Worm (Caenorhabditis elegans) whole organism, midembryonic: ENCODE results near the gene sra-26.

ENCODE experiments used
- T22C8.4 ChIP-seq: fragments of 200-800 bp; sonication (Bioruptor generic); IDR thresholded peaks from 2 replicates; pipeline ENCODE4 v1.3.6; 2022; ENCODE audit warnings: missing genetic modification characterization, missing compliant biosample characterization
- cog-1 ChIP-seq: sonication (generic microtip); optimal IDR thresholded peaks from 2 replicates; lab custom pipeline; 2016; ENCODE audit warnings: missing genetic modification characterization, missing compliant biosample characterization
- flt-1 ChIP-seq: fragments of 200-800 bp; sonication (Bioruptor generic); IDR thresholded peaks from 2 replicates; pipeline ENCODE4 v1.3.6; 2022; ENCODE audit warnings: missing genetic modification characterization, missing compliant biosample characterization
- klf-2 ChIP-seq: fragments of 200-800 bp; sonication (Bioruptor generic); conservative IDR thresholded peaks from 2 replicates; pipeline ENCODE4 v1.3.6; 2022; ENCODE audit warnings: missing genetic modification reagents, missing genetic modification characterization, missing compliant biosample characterization
- med-1 ChIP-seq: sonication (generic microtip); optimal IDR thresholded peaks from 2 replicates; lab custom pipeline; 2017; ENCODE audit warnings: missing genetic modification characterization, mild to moderate bottlenecking, missing compliant biosample characterization, antibody characterized with exemption, missing genetic modification reagents; ENCODE audit not compliant: insufficient read depth
- ref-1 ChIP-seq: fragments of 200-800 bp; sonication (Bioruptor generic); conservative IDR thresholded peaks from 2 replicates; pipeline ENCODE4 v1.3.6; 2022; ENCODE audit warnings: missing genetic modification reagents, missing genetic modification characterization, missing compliant biosample characterization
- tab-1 ChIP-seq: fragments of 200-800 bp; sonication (Bioruptor generic); IDR thresholded peaks from 2 replicates; pipeline ENCODE4 v1.3.6; 2022; ENCODE audit warnings: missing genetic modification characterization, missing compliant biosample characterization
- ztf-23 ChIP-seq: fragments of 200-800 bp; sonication (Bioruptor generic); IDR thresholded peaks from 2 replicates; pipeline ENCODE4 v1.3.6; 2022; ENCODE audit warnings: missing genetic modification reagents, missing genetic modification characterization, missing compliant biosample characterization
- ztf-29 ChIP-seq: fragments of 200-800 bp; sonication (Bioruptor generic); IDR thresholded peaks from 2 replicates; pipeline ENCODE4 v1.3.6; 2022; ENCODE audit warnings: missing genetic modification reagents, missing genetic modification characterization, missing compliant biosample characterization

sra-26 gene

DNA sequence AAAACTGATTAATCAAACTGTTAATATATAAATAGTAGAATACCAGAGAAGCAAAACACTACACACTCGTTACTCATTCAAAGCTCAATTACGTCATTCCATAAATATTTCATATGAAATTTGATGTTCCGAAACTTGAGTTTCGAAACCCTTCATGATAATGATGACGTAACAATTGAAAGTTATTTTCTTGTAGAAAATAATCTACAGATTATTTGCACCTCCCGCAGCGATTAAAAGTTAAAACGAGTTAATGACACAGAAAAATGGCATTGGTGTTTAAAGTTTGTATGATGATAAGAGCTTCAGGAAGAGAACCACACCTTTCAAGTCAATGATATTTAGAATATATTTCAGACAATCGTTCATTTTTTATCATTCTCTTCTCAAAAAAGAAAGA lies 22.3 kb upstream of the sra-26 start, which contains the start of gene H43E16.1:
H43E16.1 (plus strand) TSS at position 375 of the 400 bp plus-strand sequence.
- TF ChIP-seq cog-1 (no peak), ztf-29 (no peak), tab-1 (GFP tag; lab: Robert Waterston, UW) (no peak), klf-2 (GFP tag; lab: Robert Waterston, UW) (no peak), ref-1 (no peak), ztf-23 (GFP tag; lab: Robert Waterston, UW) (no peak), med-1 (GFP tag; lab: Kevin White, UChicago) (no peak), flt-1 (GFP tag; lab: Robert Waterston, UW) (no peak), T22C8.4 (no peak)

DNA sequence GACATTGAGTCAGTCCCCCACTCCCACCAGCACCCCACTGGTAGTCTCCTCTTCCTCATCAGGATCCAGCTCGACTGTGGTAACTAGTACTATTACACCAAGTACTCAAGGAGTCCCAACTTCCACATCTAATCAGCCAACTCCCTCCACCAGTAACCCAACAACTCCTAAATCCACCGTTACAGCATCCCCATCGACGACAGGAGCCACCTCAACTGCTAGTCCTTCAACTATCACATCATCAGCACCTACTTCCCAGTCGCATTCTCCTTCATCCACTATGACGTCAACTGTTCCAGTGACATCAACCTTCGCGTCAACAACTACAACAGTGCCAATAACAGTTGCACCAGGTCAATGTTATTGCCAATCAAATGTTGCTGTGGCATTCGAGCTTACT lies 16.9 kb upstream of the sra-26 start:
- TF ChIP-seq T22C8.4 (no peak), cog-1 (no peak)

DNA sequence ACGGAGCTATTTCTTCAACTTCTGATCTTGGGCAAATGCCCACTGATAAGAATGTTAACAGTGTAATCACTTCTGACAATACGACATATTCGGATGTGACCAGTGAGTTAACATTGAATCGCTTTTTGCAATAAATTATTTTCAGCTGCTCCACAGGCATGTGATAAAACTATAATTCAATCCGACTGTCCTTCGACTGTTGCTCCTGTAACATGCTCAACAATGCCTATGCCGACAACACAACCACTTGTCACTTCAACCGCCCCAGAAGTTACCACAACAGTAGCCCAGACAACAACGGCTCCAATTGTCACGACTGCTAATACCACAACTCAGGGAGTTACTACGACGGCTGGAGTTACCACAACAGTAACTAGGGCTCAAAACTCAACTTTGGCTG lies 15.9 kb upstream of the sra-26 start:
- TF ChIP-seq klf-2 (GFP tag; lab: Robert Waterston, UW): no peak
- TF ChIP-seq ref-1: no peak
- TF ChIP-seq cog-1: no peak
- TF ChIP-seq ztf-29: no peak
- TF ChIP-seq med-1 (GFP tag; lab: Kevin White, UChicago): no peak
- no peak for TF ChIP-seq T22C8.4
- no peak for TF ChIP-seq tab-1 (GFP tag; lab: Robert Waterston, UW)
- no peak for TF ChIP-seq ztf-23 (GFP tag; lab: Robert Waterston, UW)
- no peak for TF ChIP-seq flt-1 (GFP tag; lab: Robert Waterston, UW)

DNA sequence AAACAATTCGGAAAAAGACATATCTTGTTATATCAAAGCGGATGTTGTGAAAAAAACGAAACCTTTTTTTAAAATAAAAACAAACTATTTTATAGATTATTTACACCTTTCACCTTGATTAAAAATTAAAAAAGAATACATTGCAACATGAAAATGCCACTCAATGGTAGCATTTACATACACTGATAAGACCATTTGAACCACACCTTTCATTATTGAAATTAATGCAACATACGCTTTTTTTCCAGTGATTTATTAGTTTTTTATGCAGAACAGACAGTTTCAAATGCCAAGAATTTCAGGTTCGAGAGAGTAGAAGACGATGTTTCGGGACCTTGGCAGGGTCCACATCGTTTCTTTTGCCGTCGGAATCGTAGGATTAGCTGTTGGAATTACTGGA lies 15.0 kb upstream of the sra-26 start, which contains the start of gene T19D12.1:
T19D12.1 (plus strand) TSS at position 301 of the 400 bp plus-strand sequence.
- TF ChIP-seq flt-1 (GFP tag; lab: Robert Waterston, UW): no peak
- no peak for TF ChIP-seq med-1 (GFP tag; lab: Kevin White, UChicago)
- no peak for TF ChIP-seq tab-1 (GFP tag; lab: Robert Waterston, UW)
- TF ChIP-seq klf-2 (GFP tag; lab: Robert Waterston, UW): no peak
- no peak for TF ChIP-seq cog-1
- TF ChIP-seq ref-1: no peak
- no peak for TF ChIP-seq ztf-23 (GFP tag; lab: Robert Waterston, UW)
- TF ChIP-seq ztf-29: no peak
- no peak for TF ChIP-seq T22C8.4

DNA sequence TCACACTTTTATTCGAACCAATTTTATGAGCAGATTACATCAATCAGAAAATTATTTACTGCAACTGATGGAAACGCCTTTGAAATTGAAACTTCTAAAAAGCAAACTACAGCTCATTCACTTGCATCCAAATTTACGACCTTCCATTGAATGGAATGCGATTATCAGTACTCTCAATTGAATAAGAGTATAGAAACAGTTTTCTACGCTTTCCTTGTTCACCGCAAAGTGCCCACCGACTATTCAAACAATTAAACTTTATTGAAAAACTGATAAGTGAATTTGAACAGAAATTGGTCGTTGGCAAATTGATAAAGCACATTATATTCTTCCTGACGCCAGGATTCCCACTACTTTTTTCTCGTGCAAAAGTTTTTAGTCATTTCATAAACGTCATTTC lies 14.3 kb upstream of the sra-26 start:
- TF ChIP-seq cog-1: no peak
- no peak for TF ChIP-seq ref-1
- TF ChIP-seq ztf-23 (GFP tag; lab: Robert Waterston, UW): no peak
- no peak for TF ChIP-seq klf-2 (GFP tag; lab: Robert Waterston, UW)
- TF ChIP-seq ztf-29: no peak
- no peak for TF ChIP-seq tab-1 (GFP tag; lab: Robert Waterston, UW)
- TF ChIP-seq flt-1 (GFP tag; lab: Robert Waterston, UW): no peak
- TF ChIP-seq med-1 (GFP tag; lab: Kevin White, UChicago): no peak
- TF ChIP-seq T22C8.4: no peak

DNA sequence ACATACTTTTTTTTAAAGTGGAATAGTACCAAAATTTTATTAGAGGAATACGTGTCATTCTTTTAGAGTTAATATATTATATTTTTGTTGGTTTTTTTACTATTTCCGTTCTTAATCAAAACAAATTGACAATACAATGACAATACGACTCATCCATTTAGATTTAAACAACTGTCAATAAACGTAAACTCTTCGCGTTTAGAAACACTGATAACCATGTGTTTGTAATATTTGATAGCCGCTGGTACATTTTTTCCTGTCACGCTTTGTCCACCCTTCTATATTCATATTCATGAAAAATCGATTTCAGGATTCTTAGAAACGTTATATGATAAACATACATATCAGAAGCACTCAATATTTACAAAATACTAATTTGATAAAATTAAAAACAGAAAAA lies 12.2 kb upstream of the sra-26 start:
- TF ChIP-seq ztf-29: no peak
- TF ChIP-seq med-1 (GFP tag; lab: Kevin White, UChicago): no peak
- TF ChIP-seq cog-1: no peak
- no peak for TF ChIP-seq klf-2 (GFP tag; lab: Robert Waterston, UW)

DNA sequence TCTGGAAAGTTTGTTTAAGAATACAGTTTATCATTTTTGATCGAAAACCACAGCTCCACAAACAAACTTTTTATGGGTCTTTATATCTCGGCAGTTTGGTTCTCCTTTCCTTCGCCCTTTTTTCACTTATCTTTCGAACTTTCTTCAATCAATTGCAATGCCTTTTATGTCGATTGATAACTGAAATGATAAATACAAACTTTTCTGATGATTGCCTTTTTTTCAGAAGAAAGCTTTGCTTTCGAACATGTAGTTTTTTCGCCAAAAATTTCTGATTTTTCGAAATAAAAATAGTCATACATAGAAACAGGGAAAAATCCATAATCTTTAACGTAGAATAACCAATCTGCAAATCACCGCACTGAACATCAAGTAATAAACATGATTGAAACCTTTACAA lies 9.6 kb upstream of the sra-26 start, which contains the start of gene T19D12.2:
T19D12.2 (plus strand) TSS at position 125 of the 400 bp plus-strand sequence.
- TF ChIP-seq med-1 (GFP tag; lab: Kevin White, UChicago) (no peak), ztf-23 (GFP tag; lab: Robert Waterston, UW) (no peak), ref-1 (no peak), T22C8.4 (no peak), klf-2 (GFP tag; lab: Robert Waterston, UW) (no peak), ztf-29 (no peak), tab-1 (GFP tag; lab: Robert Waterston, UW) (no peak), cog-1 (no peak), flt-1 (GFP tag; lab: Robert Waterston, UW) (no peak)

DNA sequence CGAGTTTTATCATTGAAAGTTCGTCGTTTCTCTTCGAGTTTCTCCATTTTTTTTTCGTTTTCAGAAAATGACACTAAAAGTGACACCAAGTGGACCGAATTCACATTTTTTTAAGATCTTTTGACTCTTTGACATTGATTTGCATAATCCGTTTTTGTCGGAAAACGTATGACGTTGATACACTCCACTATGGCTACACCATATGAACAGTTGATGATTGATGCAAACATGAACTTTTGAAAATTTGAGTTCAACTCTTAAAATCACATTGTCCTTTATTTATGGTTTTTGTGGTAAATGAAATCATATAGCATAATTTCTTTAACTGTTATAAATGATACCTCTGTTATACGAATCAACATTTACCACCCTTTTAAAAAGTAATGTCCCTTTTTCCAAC lies 7.1 kb upstream of the sra-26 start, which contains the start of gene T19D12.10:
T19D12.10 (minus strand) TSS at position 101 of the 400 bp plus-strand sequence.
- TF ChIP-seq ztf-23 (GFP tag; lab: Robert Waterston, UW) (no peak), T22C8.4 (no peak), med-1 (GFP tag; lab: Kevin White, UChicago) (no peak), flt-1 (GFP tag; lab: Robert Waterston, UW) (no peak)

DNA sequence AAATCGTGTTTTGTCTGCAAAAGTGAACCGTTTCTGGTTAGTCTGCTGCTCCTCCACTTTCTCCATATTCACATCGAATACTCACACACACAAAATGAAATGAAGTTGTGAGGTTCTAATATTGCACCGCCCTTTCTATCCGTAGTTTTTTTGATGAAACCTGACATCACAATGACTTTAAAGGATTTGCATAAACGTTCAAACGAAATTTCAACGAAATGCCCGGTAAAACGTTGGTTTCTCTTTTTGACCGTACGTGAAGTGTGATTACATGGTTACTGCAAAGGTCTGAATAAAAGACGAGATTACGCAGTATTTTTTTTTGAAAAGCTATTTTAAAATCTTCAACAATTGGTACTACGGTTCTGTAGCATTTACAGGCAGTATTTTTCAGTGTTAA lies 2.7 kb upstream of the sra-26 start, which contains the start of gene T19D12.9:
T19D12.9 (minus strand) TSS at position 101 of the 400 bp plus-strand sequence.
- TF ChIP-seq ref-1: no peak
- no peak for TF ChIP-seq T22C8.4
- TF ChIP-seq ztf-23 (GFP tag; lab: Robert Waterston, UW): no peak
- TF ChIP-seq tab-1 (GFP tag; lab: Robert Waterston, UW): no peak
- TF ChIP-seq cog-1: no peak
- no peak for TF ChIP-seq flt-1 (GFP tag; lab: Robert Waterston, UW)
- no peak for TF ChIP-seq med-1 (GFP tag; lab: Kevin White, UChicago)
- no peak for TF ChIP-seq klf-2 (GFP tag; lab: Robert Waterston, UW)
- TF ChIP-seq ztf-29: no peak

DNA sequence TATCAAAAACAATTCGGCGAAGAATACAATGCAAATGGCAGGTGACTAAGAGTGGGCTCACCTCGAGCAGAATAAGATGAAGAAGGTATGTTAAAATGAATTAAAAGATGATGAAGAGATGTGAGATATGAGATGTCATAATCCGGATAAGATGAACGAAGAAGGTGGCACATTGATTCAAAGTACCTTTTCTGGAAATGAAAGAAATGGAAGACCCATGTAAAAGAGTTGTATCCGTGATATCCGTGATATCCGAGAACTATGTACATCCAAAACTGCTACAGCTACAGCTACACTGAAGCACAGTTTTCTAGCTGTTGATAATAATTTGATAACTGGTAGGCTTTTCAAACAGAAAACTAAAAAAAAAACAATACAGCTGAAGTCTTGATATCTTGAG lies 2.6 kb downstream of the sra-26 start, which contains the start of gene oig-8:
oig-8 (minus strand) TSS at position 101 of the 400 bp plus-strand sequence.
- TF ChIP-seq cog-1 (no peak), klf-2 (GFP tag; lab: Robert Waterston, UW) (no peak), ztf-29 (no peak), med-1 (GFP tag; lab: Kevin White, UChicago) (no peak), ref-1 (no peak), tab-1 (GFP tag; lab: Robert Waterston, UW) (no peak), ztf-23 (GFP tag; lab: Robert Waterston, UW) (no peak), T22C8.4 (no peak), flt-1 (GFP tag; lab: Robert Waterston, UW) (no peak)
